Worm (Caenorhabditis elegans) whole organism, early embryonic: Measurements from ENCODE around the gene zmp-1.

ENCODE experiments used
- F13C5.2 ChIP-seq: sonication (generic microtip); optimal IDR thresholded peaks from 2 replicates; lab custom pipeline; 2017; ENCODE audit warnings: mild to moderate bottlenecking, missing genetic modification characterization, inconsistent platforms, missing compliant biosample characterization
- hnd-1 ChIP-seq: sonication (generic microtip); optimal IDR thresholded peaks from 2 replicates; lab custom pipeline; 2016; ENCODE audit warnings: missing genetic modification characterization, missing compliant biosample characterization
- tbx-11 ChIP-seq: fragments of 200-800 bp; sonication (Bioruptor generic); IDR thresholded peaks from 2 replicates; pipeline ENCODE4 v1.3.6; 2022; ENCODE audit warnings: missing genetic modification characterization, missing compliant biosample characterization

ce11 chrIII:5951589-5952378, 19.0 kb upstream of the zmp-1 start:
- TF ChIP-seq tbx-11 (GFP tag; lab: Robert Waterston, UW) (no peak), hnd-1 (no peak), F13C5.2 (tag; lab: Kevin White, UChicago) (no peak)
